Fruit fly (Drosophila melanogaster) whole organism, adult: ENCODE measurements around the gene CG10943.

Source experiments
- CG11617 ChIP-seq: fragments of 200-800 bp; sonication (Bioruptor generic); optimal IDR thresholded peaks from 2 replicates; lab custom pipeline; 2017; ENCODE audit warnings: mild to moderate bottlenecking, missing biosample characterization, missing genetic modification reagents, missing genetic modification characterization
- CG1620 ChIP-seq: fragments of 200-800 bp; sonication (Bioruptor generic); optimal IDR thresholded peaks from 2 replicates; lab custom pipeline; 2016; ENCODE audit warnings: missing biosample characterization, missing genetic modification characterization
- Crg-1 ChIP-seq: fragments of 200-800 bp; sonication (Bioruptor generic); optimal IDR thresholded peaks from 2 replicates; lab custom pipeline; 2016; ENCODE audit warnings: missing biosample characterization, missing genetic modification characterization
- Mnt ChIP-seq: fragments of 200-800 bp; sonication (Bioruptor generic); optimal IDR thresholded peaks from 2 replicates; lab custom pipeline; 2016; ENCODE audit warnings: missing biosample characterization, mild to moderate bottlenecking, missing genetic modification characterization
- cnc ChIP-seq, 2 experiments: fragments of >200 bp; optimal IDR thresholded peaks; 2 replicates each; lab custom pipeline; 2017
- pad ChIP-seq: fragments of 200-800 bp; sonication (Bioruptor generic); optimal IDR thresholded peaks from 3 replicates; lab custom pipeline; 2017; ENCODE audit warnings: missing biosample characterization, missing genetic modification characterization, mild to moderate bottlenecking, moderate library complexity, missing genetic modification reagents
- tj ChIP-seq: fragments of 200-800 bp; sonication (Bioruptor generic); optimal IDR thresholded peaks from 3 replicates; lab custom pipeline; 2017; ENCODE audit warnings: missing biosample characterization, mild to moderate bottlenecking, missing genetic modification characterization, moderate library complexity

DNA sequence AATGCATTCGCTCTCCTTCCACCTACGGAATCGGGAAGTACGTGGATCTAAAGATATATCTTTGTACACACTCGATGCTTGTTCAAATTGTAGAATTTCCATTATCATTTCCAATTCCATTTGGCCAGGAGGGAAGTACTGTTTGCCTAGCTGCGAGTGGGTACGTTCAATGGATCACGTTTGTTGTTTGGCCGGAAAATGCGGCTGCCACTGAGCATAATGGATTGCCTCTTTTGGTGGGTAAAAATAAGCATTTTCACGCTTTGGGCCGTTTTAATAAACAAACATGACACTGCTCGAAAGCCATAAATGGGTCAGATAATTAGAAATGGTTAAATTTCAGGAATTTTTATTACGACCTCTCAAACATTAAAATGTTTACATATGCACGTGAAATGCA is 29.4 kb downstream of the CG10943 start:
- TF ChIP-seq cnc (optimal IDR thresholded peaks at IDR 0.05; lab: Kevin White, UChicago) (no peak), tj (GFP tag; lab: Kevin White, UChicago) (no peak), CG11617 (GFP tag; lab: Kevin White, UChicago) (no peak), CG1620 (GFP tag; lab: Kevin White, UChicago) (no peak), Mnt (GFP tag; lab: Kevin White, UChicago) (no peak), Crg-1 (GFP tag; lab: Kevin White, UChicago) (no peak), pad (GFP tag; lab: Kevin White, UChicago) (no peak)
